Fruit fly (Drosophila melanogaster) whole organism, prepupa: ENCODE measurements around the gene CG15260.

Experiments used
- CG8632 ChIP-seq: fragments of 200-800 bp; sonication (Bioruptor generic); optimal IDR thresholded peaks from 3 replicates; lab custom pipeline; 2016; ENCODE audit warnings: missing biosample characterization, missing genetic modification characterization
- Hr4 ChIP-seq: fragments of 200-800 bp; sonication (Bioruptor generic); optimal IDR thresholded peaks from 3 replicates; lab custom pipeline; 2016; ENCODE audit warnings: missing biosample characterization, missing genetic modification characterization

- TF ChIP-seq Hr4 = no peak
- TF ChIP-seq CG8632 (GFP tag; lab: Kevin White, UChicago) = no peak
Observed at dm6 chr2L:15323196-15323595, 31.2 kb upstream of the CG15260 start.
